Worm (Caenorhabditis elegans) whole organism, late embryonic: ENCODE measurements around the gene Y57A10A.8.

ENCODE experiments used
- ama-1 ChIP-seq: fragments of 150-350 bp; optimal IDR thresholded peaks from 2 replicates; lab custom pipeline; 2014
- ceh-2 ChIP-seq: sonication (generic microtip); optimal IDR thresholded peaks from 2 replicates; lab custom pipeline; 2016; ENCODE audit warnings: missing genotype, missing genetic modification characterization, missing compliant biosample characterization
- ets-4 ChIP-seq: sonication (generic microtip); optimal IDR thresholded peaks from 2 replicates; lab custom pipeline; 2016; ENCODE audit warnings: missing genetic modification characterization, missing compliant biosample characterization
- fkh-10 ChIP-seq: fragments of 150-350 bp; optimal IDR thresholded peaks from 2 replicates; lab custom pipeline; 2014; ENCODE audit warnings: missing biosample characterization, missing genetic modification reagents, missing genetic modification characterization
- hlh-8 ChIP-seq: sonication (generic microtip); optimal IDR thresholded peaks from 2 replicates; lab custom pipeline; 2016; ENCODE audit warnings: missing genotype, missing genetic modification characterization, missing compliant biosample characterization
- nhr-11 ChIP-seq: fragments of 150-350 bp; optimal IDR thresholded peaks from 2 replicates; lab custom pipeline; 2014; ENCODE audit warnings: missing biosample characterization, missing genetic modification characterization
- pha-4 ChIP-seq: fragments of 150-350 bp; optimal IDR thresholded peaks from 2 replicates; lab custom pipeline; 2018; ENCODE audit warnings: missing biosample characterization, missing genetic modification reagents, missing genetic modification characterization
- unc-3 ChIP-seq, 2 experiments: fragments of 200-800 bp in 1 of 2; sonication (Bioruptor generic) in 1 of 2; sonication (generic microtip) in 1 of 2; conservative IDR thresholded peaks in 1 of 2; optimal IDR thresholded peaks in 1 of 2; 2 replicates each; pipeline versions ENCODE4 v1.3.6 to Lab custom; 2016 to 2022; ENCODE audit warnings: missing compliant biosample characterization in 2 of 2, missing genetic modification characterization in 2 of 2, missing genetic modification reagents in 1 of 2
- unc-86 ChIP-seq: sonication (generic microtip); optimal IDR thresholded peaks from 2 replicates; lab custom pipeline; 2016; ENCODE audit warnings: missing genetic modification characterization, missing compliant biosample characterization

- TF ChIP-seq ama-1 (lab: Kevin White, UChicago) = no peak
- TF ChIP-seq pha-4 (tag; lab: Kevin White, UChicago) = no peak
- no peak for TF ChIP-seq unc-3 (GFP tag; conservative IDR thresholded peaks at IDR 0.05; lab: Robert Waterston, UW)
- TF ChIP-seq unc-3 (tag; optimal IDR thresholded peaks at IDR 0.05; lab: Kevin White, UChicago) = no peak
- TF ChIP-seq unc-86 (tag; lab: Kevin White, UChicago) = no peak
- TF ChIP-seq ets-4 (tag; lab: Kevin White, UChicago) = no peak
- no peak for TF ChIP-seq fkh-10
- no peak for TF ChIP-seq hlh-8
- no peak for TF ChIP-seq ceh-2 (tag; lab: Kevin White, UChicago)
- no peak for TF ChIP-seq nhr-11 (tag; lab: Kevin White, UChicago)
These were observed 11.9 kb downstream of the Y57A10A.8 start for ce11 chrII:12176521-12176920.
